Fruit fly (Drosophila melanogaster) whole organism, prepupa: ENCODE data around the gene CG42375.

Source experiments
- Blimp-1 ChIP-seq: fragments of 200-800 bp; sonication (Bioruptor generic); optimal IDR thresholded peaks from 3 replicates; lab custom pipeline; 2017; ENCODE audit warnings: missing biosample characterization, missing genetic modification characterization, mild to moderate bottlenecking, moderate library complexity, missing genetic modification reagents
- CG10631 ChIP-seq: fragments of 200-800 bp; sonication (Bioruptor generic); optimal IDR thresholded peaks from 2 replicates; lab custom pipeline; 2016; ENCODE audit warnings: missing biosample characterization, missing genetic modification characterization
- CG10669 ChIP-seq: fragments of 200-800 bp; sonication (Bioruptor generic); optimal IDR thresholded peaks from 3 replicates; lab custom pipeline; 2018; ENCODE audit warnings: missing biosample characterization, mild to moderate bottlenecking, missing genetic modification characterization, moderate library complexity
- CG11902 ChIP-seq: fragments of 200-800 bp; sonication (Bioruptor generic); optimal IDR thresholded peaks from 3 replicates; lab custom pipeline; 2016; ENCODE audit warnings: missing biosample characterization, missing genetic modification characterization
- CG15336 ChIP-seq: fragments of 200-800 bp; sonication (Bioruptor generic); IDR thresholded peaks from 2 replicates; pipeline ENCODE4 v1.3.6; 2022; ENCODE audit warnings: missing biosample characterization, missing genetic modification characterization
- CG1621 ChIP-seq: fragments of 200-800 bp; sonication (Bioruptor generic); optimal IDR thresholded peaks from 3 replicates; lab custom pipeline; 2018; ENCODE audit warnings: missing biosample characterization, mild to moderate bottlenecking, missing genetic modification characterization
- CG16779 ChIP-seq: fragments of 200-800 bp; sonication (Bioruptor generic); optimal IDR thresholded peaks from 3 replicates; lab custom pipeline; 2017; ENCODE audit warnings: missing biosample characterization, mild to moderate bottlenecking, missing genetic modification characterization
- CG3032 ChIP-seq: fragments of 200-800 bp; optimal IDR thresholded peaks from 2 replicates; lab custom pipeline; 2019; ENCODE audit warnings: missing biosample characterization, mild to moderate bottlenecking, missing genetic modification characterization, moderate library complexity
- CG31627 ChIP-seq: fragments of 200-800 bp; sonication (Bioruptor generic); optimal IDR thresholded peaks from 3 replicates; lab custom pipeline; 2016; ENCODE audit warnings: missing biosample characterization, missing genetic modification characterization
- CG34406 ChIP-seq: fragments of 200-800 bp; sonication (Bioruptor generic); optimal IDR thresholded peaks from 3 replicates; lab custom pipeline; 2016; ENCODE audit warnings: missing biosample characterization, missing genetic modification characterization
- CG4318 ChIP-seq: fragments of 200-800 bp; sonication (Bioruptor generic); optimal IDR thresholded peaks from 3 replicates; lab custom pipeline; 2017; ENCODE audit warnings: missing biosample characterization, mild to moderate bottlenecking, missing genetic modification characterization
- CG6163 ChIP-seq: fragments of 200-800 bp; sonication (Bioruptor generic); IDR thresholded peaks from 3 replicates; pipeline ENCODE4 v1.3.6; 2022; ENCODE audit warnings: missing biosample characterization, missing genetic modification characterization
- CG6792 ChIP-seq: fragments of 200-800 bp; sonication (Bioruptor generic); optimal IDR thresholded peaks from 3 replicates; lab custom pipeline; 2016; ENCODE audit warnings: missing biosample characterization, missing genetic modification characterization
- CG6808 ChIP-seq: fragments of 200-800 bp; sonication (Bioruptor generic); optimal IDR thresholded peaks from 3 replicates; lab custom pipeline; 2017; ENCODE audit warnings: missing biosample characterization, missing genetic modification characterization, mild to moderate bottlenecking, moderate library complexity, missing genetic modification reagents
- CG6854 ChIP-seq: fragments of 200-800 bp; sonication (Bioruptor generic); optimal IDR thresholded peaks from 2 replicates; lab custom pipeline; 2017; ENCODE audit warnings: missing biosample characterization, mild to moderate bottlenecking, missing genetic modification characterization
- CG7368 ChIP-seq: fragments of 200-800 bp; sonication (Bioruptor generic); optimal IDR thresholded peaks from 3 replicates; lab custom pipeline; 2016; ENCODE audit warnings: missing biosample characterization, missing genetic modification characterization
- CG8119 ChIP-seq: fragments of 200-800 bp; sonication (Bioruptor generic); IDR thresholded peaks from 3 replicates; pipeline ENCODE4 v1.3.6; 2022; ENCODE audit warnings: missing biosample characterization, missing genetic modification characterization
- CG8319 ChIP-seq: fragments of 200-800 bp; sonication (Bioruptor generic); optimal IDR thresholded peaks from 3 replicates; lab custom pipeline; 2016; ENCODE audit warnings: missing biosample characterization, missing genetic modification characterization
- CG8632 ChIP-seq: fragments of 200-800 bp; sonication (Bioruptor generic); optimal IDR thresholded peaks from 3 replicates; lab custom pipeline; 2016; ENCODE audit warnings: missing biosample characterization, missing genetic modification characterization
- CG9139 ChIP-seq: fragments of 200-800 bp; sonication (Bioruptor generic); optimal IDR thresholded peaks from 3 replicates; lab custom pipeline; 2017; ENCODE audit warnings: missing biosample characterization, mild to moderate bottlenecking, missing genetic modification characterization
- Eip78C ChIP-seq: fragments of 200-800 bp; sonication (Bioruptor generic); peaks from one replicate; lab custom pipeline; 2016; ENCODE audit warnings: missing biosample characterization, missing genetic modification characterization
- Ets21C ChIP-seq: fragments of 200-800 bp; sonication (Bioruptor generic); optimal IDR thresholded peaks from 3 replicates; lab custom pipeline; 2016; ENCODE audit warnings: missing biosample characterization, missing genetic modification characterization
- Ets96B ChIP-seq: fragments of 200-800 bp; optimal IDR thresholded peaks from 2 replicates; lab custom pipeline; 2019; ENCODE audit warnings: missing biosample characterization, mild to moderate bottlenecking, missing genetic modification characterization, moderate library complexity
- Gug ChIP-seq: fragments of 200-800 bp; sonication (Bioruptor generic); IDR thresholded peaks from 2 replicates; pipeline ENCODE4 v1.3.6; 2022; ENCODE audit warnings: missing biosample characterization, missing genetic modification characterization
- Hr39 ChIP-seq: fragments of 200-800 bp; sonication (Bioruptor generic); optimal IDR thresholded peaks from 2 replicates; lab custom pipeline; 2016; ENCODE audit warnings: missing biosample characterization, missing genetic modification characterization
- Smox ChIP-seq: fragments of 200-800 bp; sonication (Bioruptor generic); optimal IDR thresholded peaks from 3 replicates; lab custom pipeline; 2016; ENCODE audit warnings: missing biosample characterization, missing genetic modification characterization
- Sox102F ChIP-seq: fragments of 200-800 bp; sonication (Bioruptor generic); optimal IDR thresholded peaks from 2 replicates; lab custom pipeline; 2016; ENCODE audit warnings: missing biosample characterization, mild to moderate bottlenecking, missing genetic modification characterization
- Sox14 ChIP-seq: fragments of 200-800 bp; sonication (Bioruptor generic); optimal IDR thresholded peaks from 3 replicates; lab custom pipeline; 2016; ENCODE audit warnings: missing biosample characterization, missing genetic modification characterization
- Sox15 ChIP-seq: fragments of 200-800 bp; sonication (Bioruptor generic); optimal IDR thresholded peaks from 3 replicates; lab custom pipeline; 2016; ENCODE audit warnings: missing biosample characterization, missing genetic modification characterization
- achi ChIP-seq: fragments of 200-800 bp; sonication (Bioruptor generic); optimal IDR thresholded peaks from 3 replicates; lab custom pipeline; 2016; ENCODE audit warnings: missing biosample characterization, missing genetic modification characterization
- acj6 ChIP-seq: fragments of 200-800 bp; sonication (Bioruptor generic); optimal IDR thresholded peaks from 3 replicates; lab custom pipeline; 2016; ENCODE audit warnings: missing biosample characterization, missing genetic modification characterization
- cyc ChIP-seq: fragments of 200-800 bp; sonication (Bioruptor generic); optimal IDR thresholded peaks from 3 replicates; lab custom pipeline; 2016; ENCODE audit warnings: missing biosample characterization, missing genetic modification characterization
- dac ChIP-seq: fragments of 200-800 bp; sonication (Bioruptor generic); optimal IDR thresholded peaks from 2 replicates; lab custom pipeline; 2017; ENCODE audit warnings: missing biosample characterization, mild to moderate bottlenecking, missing genetic modification characterization
- dsx ChIP-seq: fragments of 200-800 bp; optimal IDR thresholded peaks from 3 replicates; lab custom pipeline; 2019; ENCODE audit warnings: missing biosample characterization, mild to moderate bottlenecking, missing genetic modification characterization, moderate library complexity; ENCODE audit not compliant: poor library complexity, severe bottlenecking
- eg ChIP-seq: fragments of 200-800 bp; sonication (Bioruptor generic); IDR thresholded peaks from 3 replicates; pipeline ENCODE4 v1.3.6; 2022; ENCODE audit warnings: missing biosample characterization, missing genetic modification characterization
- esn ChIP-seq: fragments of 200-800 bp; sonication (Bioruptor generic); optimal IDR thresholded peaks from 2 replicates; lab custom pipeline; 2016; ENCODE audit warnings: missing biosample characterization, mild to moderate bottlenecking, missing genetic modification characterization, moderate library complexity
- fd59A ChIP-seq: fragments of 200-800 bp; sonication (Bioruptor generic); optimal IDR thresholded peaks from 2 replicates; lab custom pipeline; 2017; ENCODE audit warnings: missing biosample characterization, mild to moderate bottlenecking, missing genetic modification characterization, missing genetic modification reagents
- fd85E ChIP-seq: fragments of 200-800 bp; sonication (Bioruptor generic); optimal IDR thresholded peaks from 3 replicates; lab custom pipeline; 2016; ENCODE audit warnings: missing biosample characterization, missing genetic modification characterization
- fkh ChIP-seq: fragments of 200-800 bp; sonication (Bioruptor generic); optimal IDR thresholded peaks from 3 replicates; lab custom pipeline; 2017; ENCODE audit warnings: missing biosample characterization, mild to moderate bottlenecking, missing genetic modification characterization, moderate library complexity
- lz ChIP-seq: fragments of 200-800 bp; sonication (Bioruptor generic); optimal IDR thresholded peaks from 3 replicates; lab custom pipeline; 2016; ENCODE audit warnings: missing biosample characterization, missing genetic modification characterization
- net ChIP-seq: fragments of 200-800 bp; sonication (Bioruptor generic); optimal IDR thresholded peaks from 3 replicates; lab custom pipeline; 2016; ENCODE audit warnings: missing biosample characterization, missing genetic modification characterization
- pdm3 ChIP-seq: fragments of 200-800 bp; sonication (Bioruptor generic); optimal IDR thresholded peaks from 3 replicates; lab custom pipeline; 2016; ENCODE audit warnings: missing biosample characterization, missing genetic modification characterization
- spab ChIP-seq: fragments of 200-800 bp; sonication (Bioruptor generic); optimal IDR thresholded peaks from 2 replicates; lab custom pipeline; 2017; ENCODE audit warnings: missing biosample characterization, mild to moderate bottlenecking, missing genetic modification characterization, missing genetic modification reagents
- ss ChIP-seq, 2 experiments: fragments of 200-800 bp; sonication (Bioruptor generic); optimal IDR thresholded peaks; 2 replicates in 1 of 2; 3 replicates in 1 of 2; lab custom pipeline; 2017 to 2018; ENCODE audit warnings: mild to moderate bottlenecking in 2 of 2, missing biosample characterization in 2 of 2, missing genetic modification characterization in 2 of 2, moderate library complexity in 1 of 2
- topi ChIP-seq: fragments of 200-800 bp; sonication (Bioruptor generic); optimal IDR thresholded peaks from 3 replicates; lab custom pipeline; 2016; ENCODE audit warnings: missing biosample characterization, missing genetic modification characterization
- vri ChIP-seq: fragments of 200-800 bp; sonication (Bioruptor generic); optimal IDR thresholded peaks from 3 replicates; lab custom pipeline; 2016; ENCODE audit warnings: missing biosample characterization, mild to moderate bottlenecking, missing genetic modification characterization

Gene CG42375

dm6 chr3R:13765001-13765400, 14.4 kb upstream of the CG42375 start:
- peak; percentile 82 for TF ChIP-seq Eip78C (GFP tag; lab: Kevin White, UChicago)
- TF ChIP-seq acj6 (GFP tag; lab: Kevin White, UChicago) = no peak
- 0 out of 2 replicates have a peak, but pooled peaks have one; percentile 15 for TF ChIP-seq CG15336 (GFP tag; lab: Robert Waterston, UW)
- TF ChIP-seq vri = no peak
- TF ChIP-seq achi = peak; percentile 4
- peak; percentile 17 for TF ChIP-seq CG34406 (GFP tag; lab: Kevin White, UChicago)
- TF ChIP-seq, all 60 proteins: peak for 4

dm6 chr3R:13765456-13765855, 14.0 kb upstream of the CG42375 start, which contains the start of gene CG9312:
Gene CG9312 (plus strand): TSS chr3R:13765756.
- TF ChIP-seq CG15336 (GFP tag; lab: Robert Waterston, UW) = no peak
- peak; percentile 37 for TF ChIP-seq dsx (GFP tag; lab: Kevin White, UChicago)
- TF ChIP-seq ss (GFP tag; optimal IDR thresholded peaks at IDR 0.05; lab: Kevin White, UChicago) = peak in 1 of 2 experiments; percentile 5
- TF ChIP-seq cyc = no peak

DNA sequence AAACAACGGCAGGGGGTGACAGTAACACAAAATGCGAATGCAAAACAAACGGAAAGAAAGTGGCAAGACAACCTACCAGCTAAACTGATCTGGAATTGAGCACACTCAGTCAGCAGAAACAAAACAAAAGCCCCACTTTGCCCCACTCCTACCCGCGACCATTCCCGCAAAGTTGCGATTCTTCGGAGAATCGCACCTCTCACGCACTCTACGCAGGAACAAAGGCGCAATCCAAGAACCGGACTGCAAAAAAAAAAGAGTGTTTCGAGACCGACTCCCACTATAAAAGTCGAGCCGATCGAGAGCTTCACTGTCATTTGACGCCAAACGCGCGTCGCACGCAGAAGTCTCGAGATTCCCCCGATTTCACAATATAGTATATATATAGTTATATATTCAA, 12.2 kb upstream of the CG42375 start, which contains the start of gene Cht5:
Gene Cht5 (plus strand): TSS at position 311 of the 400 bp plus-strand sequence.
- no peak for TF ChIP-seq CG6163 (GFP tag; lab: Robert Waterston, UW)
- no peak for TF ChIP-seq fd59A
- TF ChIP-seq Ets21C = no peak
- no peak for TF ChIP-seq CG8319 (GFP tag; lab: Kevin White, UChicago)
- TF ChIP-seq spab (GFP tag; lab: Kevin White, UChicago) = no peak
- no peak for TF ChIP-seq Sox102F (GFP tag; lab: Kevin White, UChicago)
- no peak for TF ChIP-seq dac (GFP tag; lab: Kevin White, UChicago)
- peak; percentile 58 for TF ChIP-seq Eip78C (GFP tag; lab: Kevin White, UChicago)
- TF ChIP-seq acj6 (GFP tag; lab: Kevin White, UChicago) = no peak
- TF ChIP-seq Sox15 (GFP tag; lab: Kevin White, UChicago) = no peak
- no peak for TF ChIP-seq pdm3 (GFP tag; lab: Kevin White, UChicago)
- no peak for TF ChIP-seq CG15336 (GFP tag; lab: Robert Waterston, UW)
- no peak for TF ChIP-seq CG8632 (GFP tag; lab: Kevin White, UChicago)
- TF ChIP-seq CG1621 = peak; percentile 75
- no peak for TF ChIP-seq CG6854 (GFP tag; lab: Kevin White, UChicago)
- TF ChIP-seq eg (GFP tag; lab: Robert Waterston, UW) = 0 out of 3 replicates have a peak, but pooled peaks have one; percentile 10
- TF ChIP-seq topi = no peak
- no peak for TF ChIP-seq Blimp-1 (GFP tag; lab: Kevin White, UChicago)
- peak; percentile 8 for TF ChIP-seq dsx (GFP tag; lab: Kevin White, UChicago)
- no peak for TF ChIP-seq lz
- TF ChIP-seq CG16779 = no peak
- no peak for TF ChIP-seq cyc
- no peak for TF ChIP-seq CG3032
- TF ChIP-seq fd85E (GFP tag; lab: Kevin White, UChicago) = no peak
- TF ChIP-seq CG34406 (GFP tag; lab: Kevin White, UChicago) = no peak
- TF ChIP-seq vri = no peak
- no peak for TF ChIP-seq CG7368 (GFP tag; lab: Kevin White, UChicago)
- no peak for TF ChIP-seq CG11902 (GFP tag; lab: Kevin White, UChicago)
- TF ChIP-seq ss (GFP tag; optimal IDR thresholded peaks at IDR 0.05; lab: Kevin White, UChicago) = peak in 1 of 2 experiments; percentile 36
- TF ChIP-seq CG10669 (GFP tag; lab: Kevin White, UChicago) = no peak
- TF ChIP-seq CG31627 = no peak
- TF ChIP-seq net (GFP tag; lab: Kevin White, UChicago) = no peak
- no peak for TF ChIP-seq Smox (GFP tag; lab: Kevin White, UChicago)
- TF ChIP-seq CG6792 = no peak
- no peak for TF ChIP-seq fkh (GFP tag; lab: Kevin White, UChicago)
- TF ChIP-seq CG6808 (GFP tag; lab: Kevin White, UChicago) = peak; percentile 16
- no peak for TF ChIP-seq CG10631 (GFP tag; lab: Kevin White, UChicago)
- no peak for TF ChIP-seq Hr39 (GFP tag; lab: Kevin White, UChicago)
- no peak for TF ChIP-seq CG8119 (GFP tag; lab: Robert Waterston, UW)
- TF ChIP-seq Ets96B = no peak
- no peak for TF ChIP-seq esn (GFP tag; lab: Kevin White, UChicago)
- no peak for TF ChIP-seq Gug (GFP tag; lab: Robert Waterston, UW)
- no peak for TF ChIP-seq CG4318 (GFP tag; lab: Kevin White, UChicago)
- TF ChIP-seq CG9139 (GFP tag; lab: Kevin White, UChicago) = no peak
- peak; percentile 72 for TF ChIP-seq Sox14 (GFP tag; lab: Kevin White, UChicago)
